Worm (Caenorhabditis elegans): Measurements from ENCODE around the gene srlf-34.

The srlf-34 gene

DNA sequence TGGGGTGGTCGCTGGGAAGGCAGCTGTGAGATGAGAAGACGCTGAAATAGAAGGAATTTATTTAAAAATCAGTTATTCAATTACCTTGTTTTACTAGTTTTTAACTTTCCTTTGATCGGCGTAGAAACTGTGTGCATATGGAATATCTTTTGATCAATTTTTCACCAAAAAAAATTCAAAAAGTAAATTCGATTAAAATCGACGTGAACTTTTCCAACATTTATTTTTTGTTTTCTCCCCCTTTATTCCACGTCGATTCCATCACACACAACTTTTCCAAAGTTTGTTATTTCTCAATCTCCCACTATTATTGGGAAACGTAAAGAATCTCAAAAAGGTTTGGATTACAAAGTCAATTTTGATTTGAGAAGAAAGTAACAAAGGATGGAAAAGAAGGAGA, 48.4 kb downstream of the srlf-34 start, which contains the start of gene C07E3.4:
Gene C07E3.4, plus strand, starts transcription at position 301 of the 400 bp plus-strand sequence.
- TF ChIP-seq hlh-30 (tag; optimal IDR thresholded peaks at IDR 0.05; ENCODE audit: insufficient read depth) = no peak
- TF ChIP-seq rnt-1 (tag; optimal IDR thresholded peaks at IDR 0.05) = no peak
- no peak for TF ChIP-seq pax-1 (tag; optimal IDR thresholded peaks at IDR 0.05)
- no peak for TF ChIP-seq fkh-6 (tag; optimal IDR thresholded peaks at IDR 0.05)
- TF ChIP-seq unc-55 (GFP tag; optimal IDR thresholded peaks at IDR 0.05) = no peak
- no peak for TF ChIP-seq odd-2 (tag; optimal IDR thresholded peaks at IDR 0.05)
- no peak for TF ChIP-seq ztf-16 (tag; optimal IDR thresholded peaks at IDR 0.05)
- no peak for TF ChIP-seq T23F11.4 (GFP tag; optimal IDR thresholded peaks at IDR 0.05)
- no peak for TF ChIP-seq pros-1 (tag; optimal IDR thresholded peaks at IDR 0.05)
- TF ChIP-seq Y22D7AL.16 (tag; optimal IDR thresholded peaks at IDR 0.05) = no peak

Data from whole organism, late embryonic.